Worm (Caenorhabditis elegans) whole organism, L3 larva: Measurements from ENCODE around the gene H08J19.1.

ENCODE experiments used
- ceh-28 ChIP-seq: fragments of 150-350 bp; optimal IDR thresholded peaks from 2 replicates; lab custom pipeline; 2014; ENCODE audit warnings: missing biosample characterization, missing genetic modification reagents, missing genetic modification characterization
- elt-1 ChIP-seq: fragments of 150-350 bp; optimal IDR thresholded peaks from 2 replicates; lab custom pipeline; 2014; ENCODE audit warnings: missing biosample characterization, missing genetic modification characterization
- fkh-2 ChIP-seq: fragments of 150-350 bp; optimal IDR thresholded peaks from 2 replicates; lab custom pipeline; 2014; ENCODE audit warnings: missing biosample characterization, missing genetic modification reagents, missing genetic modification characterization
- nhr-28 ChIP-seq: fragments of 150-350 bp; optimal IDR thresholded peaks from 2 replicates; lab custom pipeline; 2014; ENCODE audit warnings: missing biosample characterization, missing genetic modification characterization
- pha-4 ChIP-seq: fragments of 150-350 bp; optimal IDR thresholded peaks from 2 replicates; lab custom pipeline; 2014; ENCODE audit warnings: missing biosample characterization, missing genetic modification reagents, missing genetic modification characterization
- pqm-1 ChIP-seq: fragments of 150-350 bp; optimal IDR thresholded peaks from 2 replicates; lab custom pipeline; 2017; ENCODE audit warnings: missing biosample characterization, missing genetic modification characterization, inconsistent platforms
- tbx-2 ChIP-seq: sonication (generic microtip); optimal IDR thresholded peaks from 2 replicates; lab custom pipeline; 2016; ENCODE audit warnings: mild to moderate bottlenecking, missing genetic modification characterization, missing compliant biosample characterization

DNA sequence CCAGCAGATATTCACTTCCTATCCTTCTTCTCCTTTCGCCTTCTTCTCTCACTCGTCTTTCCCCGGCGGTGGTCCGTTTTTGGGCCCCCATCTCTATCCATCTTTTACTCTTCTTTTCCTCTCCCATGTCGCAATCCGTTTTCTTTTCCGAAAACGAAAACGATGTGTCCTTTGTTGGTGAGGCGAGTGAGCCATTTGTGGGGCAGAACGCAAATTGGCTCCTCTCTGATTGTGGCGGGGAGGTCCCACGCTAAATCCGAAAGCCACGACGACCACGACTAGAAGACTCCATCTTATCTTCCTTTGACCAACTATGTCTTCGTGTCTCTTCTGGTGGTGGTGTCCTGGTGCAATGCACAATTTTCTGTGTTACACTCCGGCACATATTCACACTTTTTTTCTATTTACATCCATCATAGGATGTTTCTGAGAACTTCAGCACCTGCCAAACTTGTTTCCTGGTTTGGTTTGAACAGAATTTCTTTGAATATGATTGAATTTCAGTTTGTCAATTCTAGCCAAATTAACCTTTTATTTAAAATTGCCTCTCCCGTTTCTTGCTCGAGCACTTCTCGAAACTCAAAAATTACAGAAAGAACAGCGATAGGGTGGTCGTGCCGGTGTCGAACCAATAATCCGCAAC lies 23.6 kb downstream of the H08J19.1 start, which contains the start of gene pcdr-1:
- TF ChIP-seq elt-1 (tag; lab: Kevin White, UChicago) (no peak), ceh-28 (tag; lab: Kevin White, UChicago) (no peak), pqm-1 (no peak), pha-4 (tag; lab: Kevin White, UChicago) (no peak), nhr-28 (tag; lab: Kevin White, UChicago) (no peak), tbx-2 (tag; lab: Kevin White, UChicago) (no peak), fkh-2 (tag; lab: Kevin White, UChicago) (no peak)
